Fruit fly (Drosophila melanogaster) whole organism, embryonic: Measurements from ENCODE around the gene CG13995.

Experiments used
- CG11398 ChIP-seq: fragments of 200-800 bp; sonication (Bioruptor generic); optimal IDR thresholded peaks from 2 replicates; lab custom pipeline; 2016; ENCODE audit warnings: missing biosample characterization, missing genetic modification characterization
- CG14014 ChIP-seq: fragments of 200-800 bp; sonication (Bioruptor generic); IDR thresholded peaks from 2 replicates; pipeline ENCODE4 v1.3.6; 2022; ENCODE audit warnings: missing biosample characterization, missing genetic modification characterization
- CG14667 ChIP-seq: fragments of 200-800 bp; sonication (Bioruptor generic); IDR thresholded peaks from 2 replicates; pipeline ENCODE4 v1.3.6; 2022; ENCODE audit warnings: missing biosample characterization, missing genetic modification characterization
- CG17568 ChIP-seq: fragments of 200-800 bp; sonication (Bioruptor generic); optimal IDR thresholded peaks from 2 replicates; lab custom pipeline; 2018; ENCODE audit warnings: missing biosample characterization, mild to moderate bottlenecking, missing genetic modification characterization, moderate library complexity
- CG2199 ChIP-seq: fragments of 200-800 bp; sonication (Bioruptor generic); IDR thresholded peaks from 3 replicates; pipeline ENCODE4 v1.3.6; 2022; ENCODE audit warnings: missing biosample characterization, missing genetic modification characterization
- CG42726 ChIP-seq: fragments of 200-800 bp; sonication (Bioruptor generic); IDR thresholded peaks from 2 replicates; pipeline ENCODE4 v1.3.6; 2022; ENCODE audit warnings: missing biosample characterization, missing genetic modification characterization; ENCODE audit not compliant: partially characterized antibody
- PHDP ChIP-seq: fragments of 200-800 bp; sonication (Bioruptor generic); optimal IDR thresholded peaks from 3 replicates; lab custom pipeline; 2018; ENCODE audit warnings: missing biosample characterization, mild to moderate bottlenecking, missing genetic modification characterization, moderate library complexity
- abd-A ChIP-seq: fragments of 200-800 bp; sonication (Bioruptor generic); optimal IDR thresholded peaks from 3 replicates; lab custom pipeline; 2019; ENCODE audit warnings: missing biosample characterization, mild to moderate bottlenecking, missing genetic modification characterization, moderate library complexity
- exex ChIP-seq: fragments of 200-800 bp; sonication (Bioruptor generic); optimal IDR thresholded peaks from 4 replicates; lab custom pipeline; 2018; ENCODE audit warnings: missing biosample characterization, mild to moderate bottlenecking, missing genetic modification characterization, moderate library complexity
- zfh2 ChIP-seq: fragments of 200-800 bp; sonication (Bioruptor generic); optimal IDR thresholded peaks from 2 replicates; lab custom pipeline; 2016; ENCODE audit warnings: missing biosample characterization, missing genetic modification characterization

DNA sequence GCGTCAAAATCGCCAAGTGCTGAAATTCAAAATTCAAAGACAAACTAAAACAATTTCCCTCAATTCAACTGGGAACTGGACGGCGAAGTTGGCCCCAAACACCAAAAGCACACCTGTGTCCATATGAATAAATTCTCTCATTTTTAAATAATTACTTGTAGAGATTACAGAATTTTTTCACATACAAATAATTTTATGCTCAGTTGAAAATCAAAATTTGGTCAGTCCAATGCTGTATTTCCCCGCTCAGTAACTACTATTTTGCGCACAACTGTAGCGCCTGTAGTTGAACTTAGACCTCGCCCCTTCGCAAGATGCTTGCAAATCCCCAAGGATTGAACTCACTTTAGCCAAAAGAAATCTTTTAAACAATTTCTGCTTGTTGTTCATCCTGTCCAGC is 25.4 kb upstream of the CG13995 start:
- TF ChIP-seq CG2199 (GFP tag; lab: Robert Waterston, UW) (no peak), CG14014 (GFP tag; lab: Robert Waterston, UW) (0 out of 2 replicates have a peak, but pooled peaks have one; percentile 44), CG42726 (GFP tag; lab: Robert Waterston, UW) (no peak), CG11398 (no peak), abd-A (no peak), PHDP (tag; lab: Kevin White, UChicago) (no peak), exex (no peak), CG14667 (no peak), CG17568 (GFP tag; lab: Kevin White, UChicago) (no peak), zfh2 (GFP tag; lab: Kevin White, UChicago) (no peak)
